Worm (Caenorhabditis elegans): ENCODE results near the gene met-2.

Gene met-2

ce11 chrIII:8355462-8355815 lies 19.7 kb upstream of the met-2 start:
- TF ChIP-seq daf-12 (tag; optimal IDR thresholded peaks at IDR 0.05) = no peak
- TF ChIP-seq unc-62 (GFP tag; optimal IDR thresholded peaks at IDR 0.05) = no peak
- no peak for TF ChIP-seq elt-3 (tag; optimal IDR thresholded peaks at IDR 0.05)
- TF ChIP-seq aly-2 (tag; optimal IDR thresholded peaks at IDR 0.05) = no peak
- TF ChIP-seq sea-2 (GFP tag; optimal IDR thresholded peaks at IDR 0.05) = no peak
- TF ChIP-seq nhr-237 (tag; optimal IDR thresholded peaks at IDR 0.05) = no peak
- TF ChIP-seq nhr-25 (tag; optimal IDR thresholded peaks at IDR 0.05) = no peak
- no peak for TF ChIP-seq pqm-1 (tag; optimal IDR thresholded peaks at IDR 0.05)
- TF ChIP-seq lin-15B (tag; optimal IDR thresholded peaks at IDR 0.05) = no peak
- TF ChIP-seq jun-1 (tag; optimal IDR thresholded peaks at IDR 0.05) = no peak

- TF ChIP-seq egl-5 (tag; optimal IDR thresholded peaks at IDR 0.05) (peak; percentile 47), mdl-1 (tag; optimal IDR thresholded peaks at IDR 0.05) (no peak), ZK546.5 (tag; optimal IDR thresholded peaks at IDR 0.05) (no peak), ceh-28 (tag; optimal IDR thresholded peaks at IDR 0.05) (peak; percentile 58), lsy-12 (tag; optimal IDR thresholded peaks at IDR 0.05) (peak; percentile 49), nhr-43 (tag; optimal IDR thresholded peaks at IDR 0.05; ENCODE audit: poor library complexity, severe bottlenecking) (peak; percentile 51), pha-4 (tag; optimal IDR thresholded peaks at IDR 0.05) (peak; percentile 82), pqm-1 (tag; optimal IDR thresholded peaks at IDR 0.05) (peak; percentile 50), nhr-28 (tag; optimal IDR thresholded peaks at IDR 0.05) (no peak), mml-1 (tag; optimal IDR thresholded peaks at IDR 0.05) (no peak), snpc-4 (tag; optimal IDR thresholded peaks at IDR 0.05) (peak; percentile 70), elt-2 (tag; optimal IDR thresholded peaks at IDR 0.05) (peak; percentile 49), nfya-1 (tag; optimal IDR thresholded peaks at IDR 0.05; ENCODE audit: insufficient read depth) (peak; percentile 87), sea-2 (GFP tag; optimal IDR thresholded peaks at IDR 0.05) (no peak), hmg-11 (tag; optimal IDR thresholded peaks at IDR 0.05) (peak; percentile 95), fkh-10 (GFP tag; optimal IDR thresholded peaks at IDR 0.05) (peak; percentile 11), nhr-23 (tag; optimal IDR thresholded peaks at IDR 0.05) (peak; percentile 46), fkh-2 (tag; optimal IDR thresholded peaks at IDR 0.05) (no peak), nhr-25 (tag; optimal IDR thresholded peaks at IDR 0.05) (peak; percentile 73), aly-2 (tag; optimal IDR thresholded peaks at IDR 0.05) (no peak), R02D3.7 (tag; optimal IDR thresholded peaks at IDR 0.05) (peak; percentile 32), zag-1 (tag; optimal IDR thresholded peaks at IDR 0.05) (no peak), ama-1 (optimal IDR thresholded peaks at IDR 0.05) (peak; percentile 59), jun-1 (tag; optimal IDR thresholded peaks at IDR 0.05) (peak; percentile 80), elt-1 (tag; optimal IDR thresholded peaks at IDR 0.05) (peak; percentile 15), egl-27 (tag; optimal IDR thresholded peaks at IDR 0.05) (no peak), nhr-11 (tag; optimal IDR thresholded peaks at IDR 0.05) (peak; percentile 7), unc-39 (tag; optimal IDR thresholded peaks at IDR 0.05) (no peak), nhr-77 (tag; optimal IDR thresholded peaks at IDR 0.05) (no peak), ceh-82 (tag; optimal IDR thresholded peaks at IDR 0.05) (no peak), lin-15B (tag; optimal IDR thresholded peaks at IDR 0.05) (peak; percentile 87), nhr-237 (tag; optimal IDR thresholded peaks at IDR 0.05) (no peak), lin-39 (tag; optimal IDR thresholded peaks at IDR 0.05) (peak; percentile 67)
These were observed 18.7 kb upstream of the met-2 start for ce11 chrIII:8356407-8356881.

ce11 chrIII:8358213-8358672 lies 16.9 kb upstream of the met-2 start, which contains the start of the genes R05D3.8 and rfp-1:
Gene R05D3.8 (minus strand): TSS chrIII:8358327.
Gene rfp-1 (plus strand): TSS chrIII:8358622.
- peak; percentile 20 for TF ChIP-seq nhr-11 (tag; optimal IDR thresholded peaks at IDR 0.05)
- TF ChIP-seq mml-1 (tag; optimal IDR thresholded peaks at IDR 0.05) = no peak
- TF ChIP-seq ama-1 (optimal IDR thresholded peaks at IDR 0.05) = peak; percentile 27
- TF ChIP-seq nhr-43 (tag; optimal IDR thresholded peaks at IDR 0.05; ENCODE audit: poor library complexity, severe bottlenecking) = peak; percentile 62
- TF ChIP-seq ztf-4 (tag; optimal IDR thresholded peaks at IDR 0.05) = no peak
- no peak for TF ChIP-seq ceh-82 (tag; optimal IDR thresholded peaks at IDR 0.05)
- TF ChIP-seq nhr-25 (tag; optimal IDR thresholded peaks at IDR 0.05) = peak; percentile 60
- no peak for TF ChIP-seq ztf-11 (tag; optimal IDR thresholded peaks at IDR 0.05)
- no peak for TF ChIP-seq daf-12 (tag; optimal IDR thresholded peaks at IDR 0.05)
- peak; percentile 56 for TF ChIP-seq elt-2 (tag; optimal IDR thresholded peaks at IDR 0.05)
- no peak for TF ChIP-seq ZK546.5 (tag; optimal IDR thresholded peaks at IDR 0.05)
- TF ChIP-seq nhr-237 (tag; optimal IDR thresholded peaks at IDR 0.05) = no peak
- peak; percentile 96 for TF ChIP-seq nfya-1 (tag; optimal IDR thresholded peaks at IDR 0.05; ENCODE audit: insufficient read depth)
- no peak for TF ChIP-seq zag-1 (tag; optimal IDR thresholded peaks at IDR 0.05)
- TF ChIP-seq elt-3 (tag; optimal IDR thresholded peaks at IDR 0.05) = peak in 1 of 3 experiments; percentile 26
- TF ChIP-seq fkh-2 (tag; optimal IDR thresholded peaks at IDR 0.05) = no peak
- no peak for TF ChIP-seq unc-62 (GFP tag; optimal IDR thresholded peaks at IDR 0.05)
- TF ChIP-seq pha-4 (tag; optimal IDR thresholded peaks at IDR 0.05) = peak; percentile 97
- TF ChIP-seq pqm-1 (tag; optimal IDR thresholded peaks at IDR 0.05) = peak; percentile 53
- peak; percentile 92 for TF ChIP-seq lin-39 (tag; optimal IDR thresholded peaks at IDR 0.05)
- no peak for TF ChIP-seq mdl-1 (tag; optimal IDR thresholded peaks at IDR 0.05)
- TF ChIP-seq ceh-16 (tag; optimal IDR thresholded peaks at IDR 0.05) = no peak
- no peak for TF ChIP-seq elt-1 (tag; optimal IDR thresholded peaks at IDR 0.05)
- TF ChIP-seq nhr-67 (tag; optimal IDR thresholded peaks at IDR 0.05) = no peak
- TF ChIP-seq lsy-12 (tag; optimal IDR thresholded peaks at IDR 0.05) = peak; percentile 53
- TF ChIP-seq hmg-11 (tag; optimal IDR thresholded peaks at IDR 0.05) = peak; percentile 56
- no peak for TF ChIP-seq tbx-2 (tag; optimal IDR thresholded peaks at IDR 0.05)
- TF ChIP-seq ceh-9 (tag; optimal IDR thresholded peaks at IDR 0.05) = no peak
- TF ChIP-seq nhr-77 (tag; optimal IDR thresholded peaks at IDR 0.05) = no peak
- TF ChIP-seq unc-39 (tag; optimal IDR thresholded peaks at IDR 0.05) = no peak
- TF ChIP-seq ceh-28 (tag; optimal IDR thresholded peaks at IDR 0.05) = peak; percentile 47
- peak; percentile 99 for TF ChIP-seq R02D3.7 (tag; optimal IDR thresholded peaks at IDR 0.05)
- no peak for TF ChIP-seq sea-2 (GFP tag; optimal IDR thresholded peaks at IDR 0.05)
- peak; percentile 85 for TF ChIP-seq nhr-23 (tag; optimal IDR thresholded peaks at IDR 0.05)
- TF ChIP-seq egl-27 (tag; optimal IDR thresholded peaks at IDR 0.05) = peak; percentile 30
- TF ChIP-seq jun-1 (tag; optimal IDR thresholded peaks at IDR 0.05) = peak; percentile 16
- peak; percentile 39 for TF ChIP-seq snpc-4 (tag; optimal IDR thresholded peaks at IDR 0.05)
- TF ChIP-seq fos-1 (tag; optimal IDR thresholded peaks at IDR 0.05) = no peak
- peak; percentile 98 for TF ChIP-seq lin-15B (tag; optimal IDR thresholded peaks at IDR 0.05)
- TF ChIP-seq nhr-28 (tag; optimal IDR thresholded peaks at IDR 0.05) = no peak
